Fruit fly (Drosophila melanogaster): Measurements from ENCODE around the gene Nop56.

Nop56 gene

dm6 chr3R:22420911-22421310 lies at the start of gene Nop56, which contains the start of gene mats (continued):
- TF ChIP-seq sob (GFP tag; IDR thresholded peaks at IDR 0.05), result peak; percentile 10; the same call in 1 of the 2 replicates
- no peak for TF ChIP-seq disco-r (GFP tag; optimal IDR thresholded peaks at IDR 0.05)
- no peak for TF ChIP-seq CG11398 (GFP tag; optimal IDR thresholded peaks at IDR 0.05)
- no peak for TF ChIP-seq gt (GFP tag; IDR thresholded peaks at IDR 0.05)
- TF ChIP-seq CG1647 (GFP tag; optimal IDR thresholded peaks at IDR 0.05), result no peak
- no peak for TF ChIP-seq fd96Cb (tag; optimal IDR thresholded peaks at IDR 0.05)
- TF ChIP-seq CG3726 (GFP tag; IDR thresholded peaks at IDR 0.05), result no peak
- no peak for TF ChIP-seq Xbp1 (GFP tag; optimal IDR thresholded peaks at IDR 0.05)
- no peak for TF ChIP-seq slou (GFP tag; optimal IDR thresholded peaks at IDR 0.05)
- no peak for TF ChIP-seq Rfx (GFP tag; IDR thresholded peaks at IDR 0.05)
- TF ChIP-seq CG9932 (GFP tag; IDR thresholded peaks at IDR 0.05), result no peak
- TF ChIP-seq CG12236 (GFP tag; optimal IDR thresholded peaks at IDR 0.05), result no peak
- TF ChIP-seq CG6254 (GFP tag; optimal IDR thresholded peaks at IDR 0.05), result no peak
- TF ChIP-seq CG13296 (GFP tag; optimal IDR thresholded peaks at IDR 0.05), result no peak
- TF ChIP-seq H2.0 (GFP tag; IDR thresholded peaks at IDR 0.05), result no peak
- peak; percentile 4 for TF ChIP-seq CG13424 (tag; optimal IDR thresholded peaks at IDR 0.05)
- TF ChIP-seq CG15479 (GFP tag; optimal IDR thresholded peaks at IDR 0.05), result peak; percentile 43
- TF ChIP-seq CG32767 (GFP tag; IDR thresholded peaks at IDR 0.05), result no peak
- TF ChIP-seq kah (GFP tag; optimal IDR thresholded peaks at IDR 0.05), result no peak
- TF ChIP-seq Xrp1 (GFP tag; IDR thresholded peaks at IDR 0.05), result no peak
- no peak for TF ChIP-seq HLH54F (GFP tag; optimal IDR thresholded peaks at IDR 0.05)
- TF ChIP-seq C15 (GFP tag; IDR thresholded peaks at IDR 0.05), result no peak
- no peak for TF ChIP-seq NC2α (GFP tag; optimal IDR thresholded peaks at IDR 0.05)
- peak; percentile 44; the same call in 1 of the 2 replicates for TF ChIP-seq vvl (GFP tag; IDR thresholded peaks at IDR 0.05)
- no peak for TF ChIP-seq CG9215 (GFP tag; IDR thresholded peaks at IDR 0.05)
- no peak for TF ChIP-seq dysf (GFP tag; IDR thresholded peaks at IDR 0.05)
- no peak for TF ChIP-seq BtbVII (GFP tag; optimal IDR thresholded peaks at IDR 0.05)
- TF ChIP-seq en (GFP tag; optimal IDR thresholded peaks at IDR 0.05), result no peak
- no peak for TF ChIP-seq Ravus (GFP tag; IDR thresholded peaks at IDR 0.05)
- TF ChIP-seq Lpt (GFP tag; optimal IDR thresholded peaks at IDR 0.05), result no peak
- TF ChIP-seq kay (GFP tag; optimal IDR thresholded peaks at IDR 0.05), result no peak
- peak; percentile 33 for TF ChIP-seq caup (GFP tag; optimal IDR thresholded peaks at IDR 0.05; ENCODE audit: severe bottlenecking)
- TF ChIP-seq repo (GFP tag; optimal IDR thresholded peaks at IDR 0.05), result no peak
- peak; percentile 20 for TF ChIP-seq CG17359 (tag; optimal IDR thresholded peaks at IDR 0.05)
- TF ChIP-seq z (GFP tag; IDR thresholded peaks at IDR 0.05), result no peak
- TF ChIP-seq kni (GFP tag; optimal IDR thresholded peaks at IDR 0.05), result no peak
- no peak for TF ChIP-seq Nf-YA (GFP tag; IDR thresholded peaks at IDR 0.05)
- TF ChIP-seq Med (GFP tag), result peak; percentile 89
- TF ChIP-seq btn (GFP tag; optimal IDR thresholded peaks at IDR 0.05), result no peak
- no peak for TF ChIP-seq jing (GFP tag; optimal IDR thresholded peaks at IDR 0.05)
- peak; percentile 42 for TF ChIP-seq CG17829 (tag; optimal IDR thresholded peaks at IDR 0.05)
- no peak for TF ChIP-seq seq (GFP tag; IDR thresholded peaks at IDR 0.05)
- peak; percentile 63 for TF ChIP-seq B-H2 (GFP tag; optimal IDR thresholded peaks at IDR 0.05)
- no peak for TF ChIP-seq CG4820 (GFP tag; optimal IDR thresholded peaks at IDR 0.05)
- TF ChIP-seq CG10979 (tag; optimal IDR thresholded peaks at IDR 0.05), result no peak
- peak in 1 of 2 experiments; percentile 55 for TF ChIP-seq insv (GFP tag; optimal IDR thresholded peaks at IDR 0.05)
- no peak for TF ChIP-seq CG14860 (GFP tag; IDR thresholded peaks at IDR 0.05; ENCODE audit: partially characterized antibody)
- TF ChIP-seq CG14050 (GFP tag; IDR thresholded peaks at IDR 0.05), result no peak
- TF ChIP-seq Hr78 (GFP tag; optimal IDR thresholded peaks at IDR 0.05), result no peak
- TF ChIP-seq CG33213 (GFP tag; optimal IDR thresholded peaks at IDR 0.05), result peak; percentile 6
- no peak for TF ChIP-seq Dfd (GFP tag; optimal IDR thresholded peaks at IDR 0.05)
- TF ChIP-seq ems (GFP tag; optimal IDR thresholded peaks at IDR 0.05), result peak; percentile 26
- no peak for TF ChIP-seq nau (GFP tag; optimal IDR thresholded peaks at IDR 0.05)

Data from whole organism, embryonic.